Fruit fly (Drosophila melanogaster): ENCODE results near the gene CG17734.

DNA sequence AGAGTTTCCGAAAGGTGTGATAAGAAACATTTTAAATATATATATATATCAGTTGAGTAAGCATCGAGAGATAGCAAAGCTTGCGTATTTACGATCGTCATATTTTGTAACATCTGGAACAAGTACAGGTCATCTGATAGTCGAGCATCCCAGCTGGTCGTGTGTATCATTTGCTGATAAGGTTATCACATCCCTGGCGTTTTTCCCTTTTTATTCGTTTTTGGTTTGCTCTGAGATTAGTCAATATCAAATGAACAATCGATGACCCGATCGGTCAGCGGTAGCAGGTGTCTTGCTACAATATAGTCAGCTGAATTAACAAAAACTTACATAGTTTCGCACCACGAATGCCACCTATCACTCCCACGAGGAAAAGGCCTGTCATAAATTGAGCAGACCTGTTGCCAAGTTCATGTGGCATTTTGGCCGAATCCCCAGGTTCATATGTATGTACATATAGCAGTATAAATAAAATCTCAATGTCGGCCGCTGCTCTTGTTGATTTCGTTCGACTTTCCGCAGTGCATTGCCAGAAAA lies 42.8 kb downstream of the CG17734 start:
- peak; percentile 63 for TF ChIP-seq CG3281 (GFP tag; optimal IDR thresholded peaks at IDR 0.05)
- peak; percentile 51 for TF ChIP-seq CG2712 (tag; optimal IDR thresholded peaks at IDR 0.05)
- TF ChIP-seq wor (GFP tag; IDR thresholded peaks at IDR 0.05), result peak; percentile 21; the same call in 1 of the 2 replicates
- TF ChIP-seq ham (GFP tag; IDR thresholded peaks at IDR 0.05), result no peak
- no peak for TF ChIP-seq CG6791 (GFP tag; IDR thresholded peaks at IDR 0.05; ENCODE audit: partially characterized antibody)
- TF ChIP-seq CG12391 (tag; optimal IDR thresholded peaks at IDR 0.05), result peak; percentile 60
